Worm (Caenorhabditis elegans): ENCODE measurements around the gene scrm-7.
"Not testable (repeated sequence)": the region's sequence is repeated elsewhere in the genome, so short reads cannot be mapped to it uniquely, and the experiment has no call there.

scrm-7 gene

DNA sequence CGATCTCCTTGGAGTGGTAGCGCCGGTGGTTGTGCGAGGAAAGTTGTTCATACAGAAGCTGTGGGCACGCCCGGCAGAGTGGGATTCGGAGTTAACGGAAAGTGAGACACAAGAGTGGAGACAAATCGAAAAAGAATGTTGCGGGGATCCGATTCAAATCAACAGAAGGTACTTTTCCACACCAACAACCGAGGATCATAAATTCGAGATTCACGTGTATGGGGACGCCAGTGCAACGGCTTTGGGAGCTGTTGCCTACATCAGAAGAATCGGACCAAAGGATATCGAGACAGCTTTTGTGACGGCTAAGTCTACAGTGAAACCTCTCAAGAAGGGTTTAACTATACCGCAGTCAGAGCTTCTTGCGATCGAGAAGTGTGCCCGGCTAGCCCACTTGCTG lies 16.0 kb downstream of the scrm-7 start:
- TF ChIP-seq grh-1 (GFP tag; IDR thresholded peaks at IDR 0.05) (no peak), efl-1 (optimal IDR thresholded peaks at IDR 0.05) (no peak), efl-1 (GFP tag; optimal IDR thresholded peaks at IDR 0.05 in 1 of 2) (peak in 1 of 2 experiments; percentile 79)

DNA sequence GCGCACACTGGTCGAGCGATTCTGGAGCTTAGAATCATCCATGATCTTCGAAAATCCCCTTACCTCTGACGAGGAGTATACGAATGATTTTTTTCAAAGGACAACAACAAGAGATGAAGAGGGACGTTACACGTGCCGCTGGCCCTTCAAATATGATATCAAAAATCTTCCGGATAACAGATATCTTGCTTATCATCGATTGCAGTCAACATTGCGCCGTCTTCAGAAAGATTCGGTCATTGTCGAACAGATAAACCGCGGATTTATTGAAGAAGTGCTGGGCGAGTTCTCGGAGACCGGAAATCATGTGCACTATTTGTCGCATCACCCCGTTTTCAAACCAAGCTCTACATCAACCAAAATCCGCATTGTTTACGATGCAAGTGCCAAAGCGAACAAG lies 17.0 kb downstream of the scrm-7 start:
- TF ChIP-seq efl-1 (optimal IDR thresholded peaks at IDR 0.05) (no peak), efl-1 (GFP tag; optimal IDR thresholded peaks at IDR 0.05 in 1 of 2) (peak in 1 of 2 experiments; percentile 12), sptf-1 (tag; optimal IDR thresholded peaks at IDR 0.05) (no peak), ceh-82 (tag; optimal IDR thresholded peaks at IDR 0.05) (no peak), nhr-76 (tag; optimal IDR thresholded peaks at IDR 0.05) (no peak), fkh-10 (GFP tag; optimal IDR thresholded peaks at IDR 0.05) (no peak), vab-15 (tag; optimal IDR thresholded peaks at IDR 0.05) (no peak), mab-9 (GFP tag; IDR thresholded peaks at IDR 0.05) (no peak), egl-27 (tag; optimal IDR thresholded peaks at IDR 0.05) (no peak)

DNA sequence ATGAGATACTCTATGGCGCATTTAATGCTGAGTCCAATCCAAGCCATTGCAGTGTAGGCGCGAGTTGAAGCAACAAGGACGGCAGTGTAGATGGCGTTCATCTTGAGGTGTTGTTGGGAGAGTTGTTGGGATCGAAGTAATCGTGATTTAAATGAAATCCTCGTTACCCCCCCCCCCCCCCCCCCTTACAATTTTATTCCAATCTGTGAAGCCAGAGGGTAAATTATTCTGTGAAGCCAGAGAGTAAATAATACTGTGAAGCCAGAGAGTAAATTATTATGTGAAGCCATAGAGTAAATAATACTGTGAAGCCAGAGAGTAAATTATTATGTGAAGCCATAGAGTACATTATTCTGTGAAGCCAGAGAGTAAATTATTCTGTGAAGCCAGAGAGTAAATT lies 29.2 kb downstream of the scrm-7 start, which contains the start of gene nspa-10:
TSS of gene nspa-10 (minus strand) at position 101 of the 400 bp plus-strand sequence.
- not testable (repeated sequence) for TF ChIP-seq rnt-1, nhr-84, nhr-28 (tag; optimal IDR thresholded peaks at IDR 0.05)

DNA sequence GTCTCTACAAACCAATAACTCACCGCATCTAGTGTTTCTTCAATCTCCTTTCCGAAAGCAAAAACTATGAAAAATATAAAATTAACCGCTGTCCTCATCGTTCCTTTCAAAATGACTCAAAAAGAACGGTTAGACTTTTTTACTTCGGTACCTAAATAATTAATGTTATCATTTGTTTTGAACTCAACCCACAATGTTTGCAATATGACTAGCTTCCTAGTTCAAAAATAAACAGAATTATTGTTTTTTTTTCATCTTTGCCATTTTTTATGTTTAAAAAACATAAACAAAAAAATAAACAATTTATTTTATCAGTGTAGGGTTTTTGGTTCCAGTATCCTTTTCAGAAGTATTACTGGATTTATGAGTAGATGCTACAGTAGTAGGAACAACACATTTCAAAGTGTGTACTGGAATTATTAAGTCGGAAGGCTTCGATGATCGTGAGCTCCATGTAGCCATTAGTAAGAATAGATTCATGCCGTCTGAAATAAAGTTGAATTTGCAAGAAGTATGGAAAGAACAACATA lies 30.9 kb downstream of the scrm-7 start, which contains the start of the genes lipl-8 and Y50E8A.22:
TSS of gene lipl-8 (minus strand) at position 101 of the 530 bp plus-strand sequence.
TSS of gene Y50E8A.22 (minus strand) at position 480 of the 530 bp plus-strand sequence.
- TF ChIP-seq dsc-1 (tag; optimal IDR thresholded peaks at IDR 0.05): no peak
- TF ChIP-seq unc-30 (tag; optimal IDR thresholded peaks at IDR 0.05): no peak
- no peak for TF ChIP-seq lsy-2 (tag; optimal IDR thresholded peaks at IDR 0.05)

DNA sequence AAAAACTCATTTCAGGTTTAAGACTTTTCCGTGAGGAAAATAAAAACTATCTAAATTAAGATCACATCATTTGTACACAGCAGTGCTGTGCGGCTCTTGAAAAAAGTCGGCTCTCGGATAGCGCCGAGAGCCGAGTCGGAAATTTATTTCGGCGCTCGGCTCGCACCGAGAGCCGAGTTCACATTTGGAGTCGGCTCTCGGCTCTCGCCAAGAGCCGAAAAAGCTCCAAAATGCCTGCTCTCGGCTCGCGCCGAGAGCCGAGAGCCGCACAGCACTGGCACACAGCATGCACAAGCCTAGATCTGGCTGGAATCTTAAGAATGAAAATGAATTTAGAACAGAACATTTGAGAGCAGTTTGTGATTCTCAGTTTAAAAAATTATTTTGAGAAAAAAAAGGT lies 32.6 kb downstream of the scrm-7 start:
- TF ChIP-seq pag-3 (tag; optimal IDR thresholded peaks at IDR 0.05; ENCODE audit: borderline replicate concordance, insufficient read depth) (no peak), C34B4.2 (tag; optimal IDR thresholded peaks at IDR 0.05) (no peak), nhr-47 (tag; optimal IDR thresholded peaks at IDR 0.05) (no peak), alr-1 (tag; optimal IDR thresholded peaks at IDR 0.05; ENCODE audit: borderline replicate concordance) (no peak), ets-5 (GFP tag; IDR thresholded peaks at IDR 0.05) (no peak), snpc-4 (tag; optimal IDR thresholded peaks at IDR 0.05) (no peak), mep-1 (tag; optimal IDR thresholded peaks at IDR 0.05) (no peak), nhr-84 (tag; optimal IDR thresholded peaks at IDR 0.05) (no peak), mdl-1 (tag; optimal IDR thresholded peaks at IDR 0.05) (no peak), jun-1 (tag; optimal IDR thresholded peaks at IDR 0.05) (no peak), nhr-90 (tag; optimal IDR thresholded peaks at IDR 0.05; ENCODE audit: poor library complexity) (no peak), sup-37 (GFP tag; optimal IDR thresholded peaks at IDR 0.05) (no peak), ceh-88 (GFP tag; IDR thresholded peaks at IDR 0.05) (no peak), elt-3 (tag; optimal IDR thresholded peaks at IDR 0.05) (no peak), unc-86 (tag; optimal IDR thresholded peaks at IDR 0.05) (no peak)

DNA sequence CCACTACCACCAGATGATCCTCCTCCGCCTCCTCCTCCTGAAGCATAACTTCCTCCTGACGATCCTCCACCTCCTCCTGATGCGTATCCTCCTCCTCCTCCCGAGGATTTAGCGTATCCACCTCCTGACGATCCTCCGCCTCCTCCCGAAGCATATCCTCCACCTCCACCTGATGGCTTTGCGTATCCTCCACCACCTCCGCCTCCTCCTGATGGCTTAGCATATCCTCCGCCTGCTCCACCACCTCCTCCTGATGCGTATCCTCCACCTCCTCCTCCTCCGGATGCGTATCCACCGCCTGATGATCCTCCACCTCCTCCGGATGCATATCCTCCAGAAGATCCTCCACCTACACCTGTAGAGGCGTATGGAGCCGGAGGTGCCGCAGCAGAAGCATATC lies 34.7 kb downstream of the scrm-7 start:
- TF ChIP-seq ceh-63 (GFP tag; optimal IDR thresholded peaks at IDR 0.05): no peak
- TF ChIP-seq snu-23 (GFP tag; optimal IDR thresholded peaks at IDR 0.05): no peak
- TF ChIP-seq nhr-85 (tag): no peak
- TF ChIP-seq fkh-10 (GFP tag; optimal IDR thresholded peaks at IDR 0.05): no peak
- TF ChIP-seq lin-39 (tag; optimal IDR thresholded peaks at IDR 0.05): no peak
- no peak for TF ChIP-seq dpl-1 (GFP tag; optimal IDR thresholded peaks at IDR 0.05)
- no peak for TF ChIP-seq Y116A8C.19 (tag; optimal IDR thresholded peaks at IDR 0.05; ENCODE audit: borderline replicate concordance)
- no peak for TF ChIP-seq F16B12.6 (tag; optimal IDR thresholded peaks at IDR 0.05)
- no peak for TF ChIP-seq lin-14 (GFP tag; optimal IDR thresholded peaks at IDR 0.05)
- TF ChIP-seq fkh-8 (tag; optimal IDR thresholded peaks at IDR 0.05): no peak
- no peak for TF ChIP-seq snpc-4 (tag; optimal IDR thresholded peaks at IDR 0.05)
- no peak for TF ChIP-seq nhr-47 (tag; optimal IDR thresholded peaks at IDR 0.05)
